Worm (Caenorhabditis elegans) whole organism, L3 larva: ENCODE results near the gene srx-29.

Source experiments
- ama-1 ChIP-seq: fragments of 150-350 bp; optimal IDR thresholded peaks from 2 replicates; lab custom pipeline; 2018
- ceh-16 ChIP-seq: sonication (generic microtip); optimal IDR thresholded peaks from 2 replicates; lab custom pipeline; 2017; ENCODE audit warnings: missing biosample characterization, missing genetic modification characterization
- egl-27 ChIP-seq: sonication (generic microtip); optimal IDR thresholded peaks from 4 replicates; lab custom pipeline; 2017; ENCODE audit warnings: missing biosample characterization, missing genetic modification reagents, missing genetic modification characterization
- fos-1 ChIP-seq: fragments of 150-350 bp; optimal IDR thresholded peaks from 2 replicates; lab custom pipeline; 2014; ENCODE audit warnings: missing biosample characterization, missing genetic modification characterization
- mdl-1 ChIP-seq: fragments of 150-350 bp; optimal IDR thresholded peaks from 2 replicates; lab custom pipeline; 2014; ENCODE audit warnings: missing biosample characterization, missing genetic modification characterization
- nfya-1 ChIP-seq: sonication (generic microtip); optimal IDR thresholded peaks from 2 replicates; lab custom pipeline; 2017; ENCODE audit warnings: missing genetic modification characterization, mild to moderate bottlenecking, missing compliant biosample characterization, antibody characterized with exemption, moderate library complexity; ENCODE audit not compliant: insufficient read depth
- nhr-77 ChIP-seq: fragments of 150-350 bp; optimal IDR thresholded peaks from 2 replicates; lab custom pipeline; 2014; ENCODE audit warnings: missing biosample characterization, missing genetic modification characterization
- pha-4 ChIP-seq: fragments of 150-350 bp; optimal IDR thresholded peaks from 2 replicates; lab custom pipeline; 2014; ENCODE audit warnings: missing biosample characterization, missing genetic modification reagents, missing genetic modification characterization
- snpc-4 ChIP-seq: fragments of 150-350 bp; optimal IDR thresholded peaks from 2 replicates; lab custom pipeline; 2014; ENCODE audit warnings: missing biosample characterization, missing genetic modification characterization
- unc-39 ChIP-seq: sonication (generic microtip); optimal IDR thresholded peaks from 4 replicates; lab custom pipeline; 2017; ENCODE audit warnings: missing biosample characterization, missing genetic modification characterization
- zag-1 ChIP-seq: fragments of 150-350 bp; optimal IDR thresholded peaks from 2 replicates; lab custom pipeline; 2014; ENCODE audit warnings: missing biosample characterization, missing genetic modification characterization

DNA sequence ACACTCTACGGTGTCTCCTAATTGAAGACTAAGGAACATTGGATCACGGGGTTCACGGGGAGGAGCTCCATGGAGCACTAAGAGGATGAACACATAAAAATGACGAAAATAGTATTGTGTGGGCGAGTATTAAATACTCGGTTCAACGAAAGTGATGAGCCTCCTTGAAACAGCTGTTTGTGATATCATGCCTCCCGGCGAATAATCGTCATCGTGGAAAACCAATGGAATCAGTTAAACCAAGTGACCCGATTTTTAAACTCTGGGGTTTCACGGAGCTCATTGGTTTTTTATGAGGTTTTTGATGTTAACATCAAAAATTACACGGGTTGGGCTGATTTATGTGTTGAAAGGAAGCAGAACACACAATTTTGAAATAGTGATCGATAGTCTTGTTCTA lies 36.4 kb downstream of the srx-29 start:
- TF ChIP-seq unc-39 (tag; lab: Kevin White, UChicago) (no peak), nhr-77 (no peak), nfya-1 (tag; lab: Kevin White, UChicago) (no peak), zag-1 (no peak), fos-1 (no peak), ceh-16 (no peak), ama-1 (lab: Kevin White, UChicago) (no peak), snpc-4 (no peak), mdl-1 (no peak), pha-4 (tag; lab: Kevin White, UChicago) (no peak), egl-27 (no peak)
